Fruit fly (Drosophila melanogaster) whole organism, adult: ENCODE results near the gene Hem.
A peak's percentile ranks its signal among the peaks of the same experiment; 100 is the strongest.

Experiments
- CG11617 ChIP-seq: fragments of 200-800 bp; sonication (Bioruptor generic); optimal IDR thresholded peaks from 2 replicates; lab custom pipeline; 2017; ENCODE audit warnings: mild to moderate bottlenecking, missing biosample characterization, missing genetic modification reagents, missing genetic modification characterization
- CG12768 ChIP-seq: fragments of 200-800 bp; sonication (Bioruptor generic); optimal IDR thresholded peaks from 2 replicates; lab custom pipeline; 2017; ENCODE audit warnings: missing biosample characterization, missing genetic modification characterization, mild to moderate bottlenecking, moderate library complexity, missing genetic modification reagents
- CG14711 ChIP-seq: fragments of 200-800 bp; sonication (Bioruptor generic); optimal IDR thresholded peaks from 2 replicates; lab custom pipeline; 2018; ENCODE audit warnings: missing biosample characterization, mild to moderate bottlenecking, missing genetic modification characterization, moderate library complexity
- CG1620 ChIP-seq: fragments of 200-800 bp; sonication (Bioruptor generic); optimal IDR thresholded peaks from 2 replicates; lab custom pipeline; 2016; ENCODE audit warnings: missing biosample characterization, missing genetic modification characterization
- CG33017 ChIP-seq: fragments of 200-800 bp; sonication (Bioruptor generic); optimal IDR thresholded peaks from 2 replicates; lab custom pipeline; 2018; ENCODE audit warnings: missing biosample characterization, mild to moderate bottlenecking, missing genetic modification characterization, moderate library complexity
- CG5204 ChIP-seq: fragments of 200-800 bp; sonication (Bioruptor generic); optimal IDR thresholded peaks from 2 replicates; lab custom pipeline; 2016; ENCODE audit warnings: missing biosample characterization, missing genetic modification characterization
- CG7045 ChIP-seq: fragments of 200-800 bp; sonication (Bioruptor generic); optimal IDR thresholded peaks from 2 replicates; lab custom pipeline; 2017; ENCODE audit warnings: missing biosample characterization, mild to moderate bottlenecking, missing genetic modification characterization
- CG7101 ChIP-seq: fragments of 200-800 bp; sonication (Bioruptor generic); optimal IDR thresholded peaks from 2 replicates; lab custom pipeline; 2018; ENCODE audit warnings: missing biosample characterization, mild to moderate bottlenecking, missing genetic modification characterization, moderate library complexity
- Clk ChIP-seq: fragments of 200-800 bp; sonication (Bioruptor generic); optimal IDR thresholded peaks from 2 replicates; lab custom pipeline; 2017; ENCODE audit warnings: missing biosample characterization, missing genetic modification characterization
- Crg-1 ChIP-seq: fragments of 200-800 bp; sonication (Bioruptor generic); optimal IDR thresholded peaks from 2 replicates; lab custom pipeline; 2016; ENCODE audit warnings: missing biosample characterization, missing genetic modification characterization
- Hr96 ChIP-seq: fragments of 200-800 bp; sonication (Bioruptor generic); optimal IDR thresholded peaks from 2 replicates; lab custom pipeline; 2016; ENCODE audit warnings: missing biosample characterization, missing genetic modification characterization
- Mnt ChIP-seq: fragments of 200-800 bp; sonication (Bioruptor generic); optimal IDR thresholded peaks from 2 replicates; lab custom pipeline; 2016; ENCODE audit warnings: missing biosample characterization, mild to moderate bottlenecking, missing genetic modification characterization
- bab1 ChIP-seq: fragments of 200-800 bp; sonication (Bioruptor generic); optimal IDR thresholded peaks from 3 replicates; lab custom pipeline; 2019; ENCODE audit warnings: missing biosample characterization, mild to moderate bottlenecking, missing genetic modification characterization, moderate library complexity
- cic ChIP-seq: fragments of 200-800 bp; sonication (Bioruptor generic); optimal IDR thresholded peaks from 2 replicates; lab custom pipeline; 2017; ENCODE audit warnings: missing biosample characterization, mild to moderate bottlenecking, missing genetic modification characterization, moderate library complexity
- cnc ChIP-seq, 2 experiments: fragments of >200 bp; optimal IDR thresholded peaks; 2 replicates each; lab custom pipeline; 2017
- kay ChIP-seq: fragments of 200-800 bp; sonication (Bioruptor generic); peaks from one replicate; lab custom pipeline; 2016; ENCODE audit warnings: missing biosample characterization, missing genetic modification characterization, borderline replicate concordance
- ovo ChIP-seq: fragments of 200-800 bp; sonication (Bioruptor generic); optimal IDR thresholded peaks from 2 replicates; lab custom pipeline; 2016; ENCODE audit warnings: missing biosample characterization, missing genetic modification characterization
- pad ChIP-seq: fragments of 200-800 bp; sonication (Bioruptor generic); optimal IDR thresholded peaks from 3 replicates; lab custom pipeline; 2017; ENCODE audit warnings: missing biosample characterization, missing genetic modification characterization, mild to moderate bottlenecking, moderate library complexity, missing genetic modification reagents
- tj ChIP-seq: fragments of 200-800 bp; sonication (Bioruptor generic); optimal IDR thresholded peaks from 3 replicates; lab custom pipeline; 2017; ENCODE audit warnings: missing biosample characterization, mild to moderate bottlenecking, missing genetic modification characterization, moderate library complexity
- toe ChIP-seq: fragments of 200-800 bp; sonication (Bioruptor generic); optimal IDR thresholded peaks from 2 replicates; lab custom pipeline; 2016; ENCODE audit warnings: missing biosample characterization, missing genetic modification characterization

The Hem gene

dm6 chr3L:22287994-22288766 lies at the start of gene Hem, which contains the start of gene IleRS:
TSS of gene Hem (minus strand) at chr3L:22288195.
TSS of gene IleRS (plus strand) at chr3L:22288665.
- peak; percentile 91 for TF ChIP-seq CG7045 (GFP tag; lab: Kevin White, UChicago)
- TF ChIP-seq tj (GFP tag; lab: Kevin White, UChicago), result peak; percentile 70
- peak; percentile 84 for TF ChIP-seq CG33017 (tag; lab: Kevin White, UChicago)
- peak; percentile 60 for TF ChIP-seq pad (GFP tag; lab: Kevin White, UChicago)
- TF ChIP-seq CG14711, result peak; percentile 83
- TF ChIP-seq Hr96 (GFP tag; lab: Kevin White, UChicago), result peak; percentile 79
- peak; percentile 86 for TF ChIP-seq CG7101 (tag; lab: Kevin White, UChicago)
- peak; percentile 85 for TF ChIP-seq toe (GFP tag; lab: Kevin White, UChicago)
- TF ChIP-seq CG1620, result peak; percentile 57
- peak; percentile 89 for TF ChIP-seq CG11617 (GFP tag; lab: Kevin White, UChicago)
- no peak for TF ChIP-seq cnc (optimal IDR thresholded peaks at IDR 0.05; lab: Kevin White, UChicago)
- TF ChIP-seq CG5204 (GFP tag; lab: Kevin White, UChicago), result peak; percentile 72
- TF ChIP-seq Clk (GFP tag; lab: Kevin White, UChicago), result peak; percentile 56
- TF ChIP-seq kay (GFP tag; lab: Kevin White, UChicago), result no peak
- TF ChIP-seq ovo (GFP tag; lab: Kevin White, UChicago), result peak; percentile 60
- peak; percentile 84 for TF ChIP-seq CG12768 (GFP tag; lab: Kevin White, UChicago)
- peak; percentile 89 for TF ChIP-seq bab1 (GFP tag; lab: Kevin White, UChicago)
- peak; percentile 60 for TF ChIP-seq Crg-1 (GFP tag; lab: Kevin White, UChicago)
- peak; percentile 86 for TF ChIP-seq Mnt (GFP tag; lab: Kevin White, UChicago)
- TF ChIP-seq cic (GFP tag; lab: Kevin White, UChicago), result peak; percentile 2

- TF ChIP-seq Mnt (GFP tag; lab: Kevin White, UChicago), result no peak
- no peak for TF ChIP-seq CG14711
- no peak for TF ChIP-seq CG11617 (GFP tag; lab: Kevin White, UChicago)
- TF ChIP-seq CG12768 (GFP tag; lab: Kevin White, UChicago), result no peak
- no peak for TF ChIP-seq bab1 (GFP tag; lab: Kevin White, UChicago)
Observed at dm6 chr3L:22329478-22329877, 41.5 kb upstream of the Hem start, which contains the start of gene CG32450. TSS of gene CG32450 (plus strand) at chr3L:22329778.

dm6 chr3L:22316913-22317312 lies 28.9 kb upstream of the Hem start:
- TF ChIP-seq CG33017 (tag; lab: Kevin White, UChicago), result no peak
- TF ChIP-seq CG14711, result no peak
- TF ChIP-seq ovo (GFP tag; lab: Kevin White, UChicago), result no peak
- TF ChIP-seq CG7101 (tag; lab: Kevin White, UChicago), result no peak
- no peak for TF ChIP-seq pad (GFP tag; lab: Kevin White, UChicago)
- TF ChIP-seq Mnt (GFP tag; lab: Kevin White, UChicago), result no peak
- no peak for TF ChIP-seq Clk (GFP tag; lab: Kevin White, UChicago)
- no peak for TF ChIP-seq CG12768 (GFP tag; lab: Kevin White, UChicago)
- no peak for TF ChIP-seq Hr96 (GFP tag; lab: Kevin White, UChicago)
- no peak for TF ChIP-seq kay (GFP tag; lab: Kevin White, UChicago)
- no peak for TF ChIP-seq CG5204 (GFP tag; lab: Kevin White, UChicago)

dm6 chr3L:22277186-22277585 lies 10.8 kb downstream of the Hem start:
- TF ChIP-seq bab1 (GFP tag; lab: Kevin White, UChicago) (no peak), Crg-1 (GFP tag; lab: Kevin White, UChicago) (no peak), CG12768 (GFP tag; lab: Kevin White, UChicago) (peak; percentile 72), CG7045 (GFP tag; lab: Kevin White, UChicago) (peak; percentile 50), CG5204 (GFP tag; lab: Kevin White, UChicago) (peak; percentile 67), CG14711 (peak; percentile 39), CG7101 (tag; lab: Kevin White, UChicago) (no peak), CG11617 (GFP tag; lab: Kevin White, UChicago) (peak; percentile 22), pad (GFP tag; lab: Kevin White, UChicago) (peak; percentile 7), ovo (GFP tag; lab: Kevin White, UChicago) (no peak), toe (GFP tag; lab: Kevin White, UChicago) (peak; percentile 40), cnc (optimal IDR thresholded peaks at IDR 0.05; lab: Kevin White, UChicago) (no peak), Hr96 (GFP tag; lab: Kevin White, UChicago) (peak; percentile 28), CG33017 (tag; lab: Kevin White, UChicago) (peak; percentile 19), tj (GFP tag; lab: Kevin White, UChicago) (peak; percentile 9), Mnt (GFP tag; lab: Kevin White, UChicago) (no peak), kay (GFP tag; lab: Kevin White, UChicago) (peak; percentile 93), CG1620 (no peak), Clk (GFP tag; lab: Kevin White, UChicago) (peak; percentile 25), cic (GFP tag; lab: Kevin White, UChicago) (no peak)

dm6 chr3L:22276614-22277013 lies 11.4 kb downstream of the Hem start:
- TF ChIP-seq CG14711 (no peak), CG7045 (GFP tag; lab: Kevin White, UChicago) (no peak), Mnt (GFP tag; lab: Kevin White, UChicago) (no peak), kay (GFP tag; lab: Kevin White, UChicago) (no peak), CG7101 (tag; lab: Kevin White, UChicago) (no peak)
